Worm (Caenorhabditis elegans) whole organism, L3 larva: ENCODE data around the gene str-166.

ENCODE experiments used
- ZK546.5 ChIP-seq: sonication (generic microtip); optimal IDR thresholded peaks from 2 replicates; lab custom pipeline; 2017; ENCODE audit warnings: missing biosample characterization, missing genetic modification characterization
- ceh-16 ChIP-seq: sonication (generic microtip); optimal IDR thresholded peaks from 2 replicates; lab custom pipeline; 2017; ENCODE audit warnings: missing biosample characterization, missing genetic modification characterization
- ceh-82 ChIP-seq: fragments of 150-350 bp; optimal IDR thresholded peaks from 2 replicates; lab custom pipeline; 2014; ENCODE audit warnings: missing biosample characterization, missing genetic modification characterization
- elt-2 ChIP-seq: sonication (generic microtip); optimal IDR thresholded peaks from 2 replicates; lab custom pipeline; 2016; ENCODE audit warnings: missing genetic modification reagents, mild to moderate bottlenecking, missing genetic modification characterization, missing compliant biosample characterization
- lin-39 ChIP-seq: fragments of 150-350 bp; optimal IDR thresholded peaks from 2 replicates; lab custom pipeline; 2018; ENCODE audit warnings: missing biosample characterization, missing genetic modification reagents, missing genetic modification characterization
- mml-1 ChIP-seq: fragments of 150-350 bp; sonication (generic microtip); optimal IDR thresholded peaks from 3 replicates; lab custom pipeline; 2014; ENCODE audit warnings: missing biosample characterization, missing genetic modification characterization
- nhr-11 ChIP-seq: fragments of 150-350 bp; optimal IDR thresholded peaks from 2 replicates; lab custom pipeline; 2014; ENCODE audit warnings: missing biosample characterization, missing genetic modification characterization
- nhr-12 ChIP-seq: fragments of 150-350 bp; optimal IDR thresholded peaks from 2 replicates; lab custom pipeline; 2014; ENCODE audit warnings: missing biosample characterization, missing genetic modification characterization
- nhr-237 ChIP-seq: fragments of 150-350 bp; optimal IDR thresholded peaks from 2 replicates; lab custom pipeline; 2014; ENCODE audit warnings: missing biosample characterization, missing genetic modification characterization
- nhr-25 ChIP-seq: sonication (generic microtip); optimal IDR thresholded peaks from 2 replicates; lab custom pipeline; 2017; ENCODE audit warnings: missing biosample characterization, missing genetic modification characterization
- nhr-77 ChIP-seq: fragments of 150-350 bp; optimal IDR thresholded peaks from 2 replicates; lab custom pipeline; 2014; ENCODE audit warnings: missing biosample characterization, missing genetic modification characterization
- unc-62 ChIP-seq: fragments of 150-350 bp; sonication (generic microtip); optimal IDR thresholded peaks from 4 replicates; lab custom pipeline; 2014; ENCODE audit warnings: missing biosample characterization, missing genetic modification reagents, missing genetic modification characterization

- TF ChIP-seq lin-39 (tag; lab: Kevin White, UChicago) (no peak), nhr-77 (no peak), unc-62 (no peak), ceh-82 (no peak), nhr-237 (tag; lab: Kevin White, UChicago) (no peak), ZK546.5 (no peak), nhr-12 (tag; lab: Kevin White, UChicago) (no peak), elt-2 (tag; lab: Kevin White, UChicago) (no peak), nhr-11 (tag; lab: Kevin White, UChicago) (no peak), ceh-16 (tag; lab: Kevin White, UChicago) (no peak), nhr-25 (tag; lab: Kevin White, UChicago) (no peak), mml-1 (tag; lab: Kevin White, UChicago) (no peak)
Measured at ce11 chrIV:4934103-4934502, 50.0 kb downstream of the str-166 start, which contains the start of gene str-153.
